Worm (Caenorhabditis elegans) whole organism, L4 larva: ENCODE results near the gene C10C6.7.

Experiments
- D1046.2 ChIP-seq: fragments of 200-800 bp; sonication (Bioruptor generic); IDR thresholded peaks from 2 replicates; pipeline ENCODE4 v1.3.6; 2022; ENCODE audit warnings: missing genetic modification characterization, missing compliant biosample characterization
- F26F4.8 ChIP-seq: fragments of 200-800 bp; sonication (Bioruptor generic); conservative IDR thresholded peaks from 2 replicates; pipeline ENCODE4 v1.3.6; 2022; ENCODE audit warnings: missing genetic modification characterization, missing compliant biosample characterization
- T20F7.1 ChIP-seq: fragments of 200-800 bp; sonication (Bioruptor generic); optimal IDR thresholded peaks from 2 replicates; lab custom pipeline; 2018; ENCODE audit warnings: mild to moderate bottlenecking, missing genetic modification characterization, missing compliant biosample characterization
- T26A8.4 ChIP-seq: fragments of 200-800 bp; sonication (Bioruptor generic); IDR thresholded peaks from 2 replicates; pipeline ENCODE4 v1.3.6; 2022; ENCODE audit warnings: missing genetic modification characterization, missing compliant biosample characterization
- Y105C5A.15 ChIP-seq: fragments of 200-800 bp; sonication (Bioruptor generic); IDR thresholded peaks from 2 replicates; pipeline ENCODE4 v1.3.6; 2022; ENCODE audit warnings: missing genetic modification characterization, missing compliant biosample characterization
- Y48G9A.11 ChIP-seq: fragments of 200-800 bp; sonication (Bioruptor generic); IDR thresholded peaks from 2 replicates; pipeline ENCODE4 v1.3.6; 2022; ENCODE audit warnings: missing genetic modification reagents, missing genetic modification characterization, missing compliant biosample characterization
- Y5F2A.4 ChIP-seq: fragments of 200-800 bp; sonication (Bioruptor generic); optimal IDR thresholded peaks from 2 replicates; lab custom pipeline; 2018; ENCODE audit warnings: mild to moderate bottlenecking, missing genetic modification characterization, missing compliant biosample characterization
- ZK337.2 ChIP-seq: fragments of 200-800 bp; sonication (Bioruptor generic); IDR thresholded peaks from 2 replicates; pipeline ENCODE4 v1.3.6; 2022; ENCODE audit warnings: missing genetic modification reagents, missing genetic modification characterization, missing compliant biosample characterization
- ZK546.5 ChIP-seq, 2 experiments: sonication (generic microtip); optimal IDR thresholded peaks; 2 replicates each; lab custom pipeline; 2017; ENCODE audit warnings: missing biosample characterization in 2 of 2, missing genetic modification characterization in 2 of 2
- aha-1 ChIP-seq: fragments of 150-350 bp; peaks from one replicate; lab custom pipeline; 2014; ENCODE audit warnings: missing biosample characterization, missing genetic modification characterization
- ama-1 ChIP-seq: fragments of 150-350 bp; optimal IDR thresholded peaks from 2 replicates; lab custom pipeline; 2014; ENCODE audit warnings: inconsistent platforms, mixed read lengths
- arid-1 ChIP-seq: fragments of 200-800 bp; sonication (Bioruptor generic); conservative IDR thresholded peaks from 2 replicates; pipeline ENCODE4 v1.3.6; 2022; ENCODE audit warnings: missing genetic modification reagents, missing genetic modification characterization, missing compliant biosample characterization
- ceh-28 ChIP-seq: fragments of 150-350 bp; optimal IDR thresholded peaks from 2 replicates; lab custom pipeline; 2014; ENCODE audit warnings: missing biosample characterization, missing genetic modification reagents, missing genetic modification characterization
- ceh-62 ChIP-seq: sonication (generic microtip); optimal IDR thresholded peaks from 2 replicates; lab custom pipeline; 2017; ENCODE audit warnings: missing biosample characterization, missing genetic modification characterization
- ctbp-1 ChIP-seq: fragments of 200-800 bp; sonication (Bioruptor generic); IDR thresholded peaks from 2 replicates; pipeline ENCODE4 v1.3.6; 2022; ENCODE audit warnings: missing genetic modification reagents, missing genetic modification characterization, missing compliant biosample characterization
- daf-12 ChIP-seq: fragments of 150-350 bp; optimal IDR thresholded peaks from 2 replicates; lab custom pipeline; 2014; ENCODE audit warnings: missing biosample characterization, missing genetic modification reagents, missing genetic modification characterization
- daf-16 ChIP-seq, 3 experiments: sonication (generic microtip); optimal IDR thresholded peaks; 2 replicates each; lab custom pipeline; 2016 to 2017; ENCODE audit warnings: missing genetic modification characterization in 3 of 3, missing genetic modification reagents in 3 of 3, mild to moderate bottlenecking in 2 of 3, missing compliant biosample characterization in 2 of 3, missing biosample characterization in 1 of 3, moderate library complexity in 1 of 3
- dmd-6 ChIP-seq: fragments of 200-800 bp; sonication (Bioruptor generic); IDR thresholded peaks from 2 replicates; pipeline ENCODE4 v1.3.6; 2022; ENCODE audit warnings: missing genetic modification reagents, missing genetic modification characterization, missing compliant biosample characterization
- dve-1 ChIP-seq: sonication (generic microtip); optimal IDR thresholded peaks from 2 replicates; lab custom pipeline; 2017; ENCODE audit warnings: antibody characterized with exemption, mild to moderate bottlenecking, missing genetic modification characterization, missing compliant biosample characterization; ENCODE audit not compliant: insufficient read depth
- fos-1 ChIP-seq: fragments of 150-350 bp; optimal IDR thresholded peaks from 2 replicates; lab custom pipeline; 2014; ENCODE audit warnings: missing biosample characterization, missing genetic modification characterization
- gei-8 ChIP-seq: fragments of 200-800 bp; sonication (Bioruptor generic); optimal IDR thresholded peaks from 2 replicates; lab custom pipeline; 2018; ENCODE audit warnings: mild to moderate bottlenecking, missing genetic modification characterization, missing compliant biosample characterization
- hif-1 ChIP-seq, 2 experiments: sonication (generic microtip); optimal IDR thresholded peaks; 2 replicates each; lab custom pipeline; 2016 to 2017; ENCODE audit warnings: missing compliant biosample characterization in 2 of 2, missing genetic modification characterization in 2 of 2, missing genetic modification reagents in 2 of 2, missing genotype in 2 of 2, mild to moderate bottlenecking in 1 of 2
- hlh-30 ChIP-seq: sonication (generic microtip); optimal IDR thresholded peaks from 2 replicates; lab custom pipeline; 2017; ENCODE audit warnings: antibody characterized with exemption, mild to moderate bottlenecking, missing genetic modification characterization, missing compliant biosample characterization; ENCODE audit not compliant: insufficient read depth
- hmg-1.1 ChIP-seq: fragments of 200-800 bp; sonication (Bioruptor generic); IDR thresholded peaks from 2 replicates; pipeline ENCODE4 v1.3.6; 2022; ENCODE audit warnings: missing genetic modification reagents, missing genetic modification characterization, missing compliant biosample characterization
- jun-1 ChIP-seq: fragments of 150-350 bp; optimal IDR thresholded peaks from 2 replicates; lab custom pipeline; 2014; ENCODE audit warnings: missing biosample characterization, missing genetic modification reagents, missing genetic modification characterization
- lim-7 ChIP-seq: fragments of 200-800 bp; sonication (Bioruptor generic); IDR thresholded peaks from 2 replicates; pipeline ENCODE4 v1.3.6; 2022; ENCODE audit warnings: missing genetic modification characterization, missing compliant biosample characterization
- lin-15B ChIP-seq: fragments of 150-350 bp; sonication (generic microtip); optimal IDR thresholded peaks from 3 replicates; lab custom pipeline; 2014; ENCODE audit warnings: missing biosample characterization, missing genetic modification characterization
- lsy-2 ChIP-seq, 2 experiments: fragments of 150-350 bp in 1 of 2; sonication (generic microtip) in 1 of 2; optimal IDR thresholded peaks; 2 replicates each; lab custom pipeline; 2014 to 2017; ENCODE audit warnings: missing biosample characterization in 2 of 2, missing genetic modification characterization in 2 of 2
- mdl-1 ChIP-seq, 2 experiments: fragments of 150-350 bp in 1 of 2; sonication (generic microtip) in 1 of 2; optimal IDR thresholded peaks; 2 replicates each; lab custom pipeline; 2014 to 2017; ENCODE audit warnings: missing biosample characterization in 2 of 2, missing genetic modification characterization in 2 of 2
- mep-1 ChIP-seq: fragments of 150-350 bp; sonication (generic microtip); optimal IDR thresholded peaks from 3 replicates; lab custom pipeline; 2014; ENCODE audit warnings: missing biosample characterization, missing genetic modification characterization
- mxl-2 ChIP-seq: fragments of 200-800 bp; sonication (Bioruptor generic); conservative IDR thresholded peaks from 2 replicates; pipeline ENCODE4 v1.3.6; 2022; ENCODE audit warnings: missing genetic modification reagents, missing genetic modification characterization, missing compliant biosample characterization
- mxl-3 ChIP-seq: fragments of 200-800 bp; sonication (Bioruptor generic); optimal IDR thresholded peaks from 2 replicates; lab custom pipeline; 2018; ENCODE audit warnings: mild to moderate bottlenecking, missing genetic modification characterization, missing compliant biosample characterization
- nhr-102 ChIP-seq: sonication (generic microtip); optimal IDR thresholded peaks from 2 replicates; lab custom pipeline; 2016; ENCODE audit warnings: mild to moderate bottlenecking, missing genetic modification characterization, moderate library complexity, missing compliant biosample characterization
- nhr-11 ChIP-seq: fragments of 150-350 bp; optimal IDR thresholded peaks from 2 replicates; lab custom pipeline; 2014; ENCODE audit warnings: missing biosample characterization, missing genetic modification characterization
- nhr-25 ChIP-seq: sonication (generic microtip); optimal IDR thresholded peaks from 2 replicates; lab custom pipeline; 2017; ENCODE audit warnings: missing genetic modification characterization, mild to moderate bottlenecking, missing compliant biosample characterization, antibody characterized with exemption, moderate library complexity, borderline replicate concordance; ENCODE audit not compliant: insufficient read depth
- nhr-28 ChIP-seq: fragments of 150-350 bp; optimal IDR thresholded peaks from 2 replicates; lab custom pipeline; 2014; ENCODE audit warnings: missing biosample characterization, missing genetic modification characterization
- nhr-42 ChIP-seq: fragments of 200-800 bp; sonication (Bioruptor generic); IDR thresholded peaks from 2 replicates; pipeline ENCODE4 v1.3.6; 2022; ENCODE audit warnings: missing genetic modification characterization, missing compliant biosample characterization
- nhr-48 ChIP-seq: sonication (generic microtip); optimal IDR thresholded peaks from 2 replicates; lab custom pipeline; 2016; ENCODE audit warnings: mild to moderate bottlenecking, missing genetic modification characterization, missing compliant biosample characterization
- nhr-76 ChIP-seq: fragments of 150-350 bp; optimal IDR thresholded peaks from 2 replicates; lab custom pipeline; 2014; ENCODE audit warnings: missing biosample characterization, missing genetic modification characterization
- spr-3 ChIP-seq: fragments of 200-800 bp; sonication (Bioruptor generic); optimal IDR thresholded peaks from 2 replicates; lab custom pipeline; 2018; ENCODE audit warnings: mild to moderate bottlenecking, missing genetic modification characterization, missing compliant biosample characterization
- tra-1 ChIP-seq: fragments of 200-800 bp; sonication (Bioruptor generic); IDR thresholded peaks from 2 replicates; pipeline ENCODE4 v1.3.6; 2022; ENCODE audit warnings: missing genetic modification reagents, missing genetic modification characterization, missing compliant biosample characterization
- unc-62 ChIP-seq, 3 experiments: fragments of 150-350 bp in 1 of 3; sonication (generic microtip); optimal IDR thresholded peaks in 2 of 3; peaks in 1 of 3; 1 replicate in 1 of 3; 2 replicates in 2 of 3; lab custom pipeline; 2014 to 2017; ENCODE audit warnings: missing biosample characterization in 3 of 3, missing genetic modification characterization in 3 of 3, missing genetic modification reagents in 3 of 3, missing genotype in 1 of 3
- zag-1 ChIP-seq: fragments of 150-350 bp; optimal IDR thresholded peaks from 2 replicates; lab custom pipeline; 2014; ENCODE audit warnings: missing biosample characterization, missing genetic modification characterization
- zfp-2 ChIP-seq: sonication (generic microtip); optimal IDR thresholded peaks from 2 replicates; lab custom pipeline; 2016; ENCODE audit warnings: mild to moderate bottlenecking, missing genetic modification characterization, missing compliant biosample characterization
- zip-2 ChIP-seq: fragments of 150-350 bp; optimal IDR thresholded peaks from 2 replicates; lab custom pipeline; 2014; ENCODE audit warnings: missing biosample characterization, missing genetic modification characterization

C10C6.7 gene

ce11 chrIV:11493899-11494298 lies 26.6 kb upstream of the C10C6.7 start:
- TF ChIP-seq D1046.2 (GFP tag; lab: Robert Waterston, UW) (no peak), ctbp-1 (GFP tag; lab: Robert Waterston, UW) (no peak), unc-62 (GFP tag; optimal IDR thresholded peaks at IDR 0.05 in 1 of 2; lab: Kevin White, UChicago) (peak in 1 of 2 experiments; percentile 37), unc-62 (tag; optimal IDR thresholded peaks at IDR 0.05; lab: Kevin White, UChicago) (no peak), nhr-28 (tag; lab: Kevin White, UChicago) (peak; percentile 15), nhr-25 (tag; lab: Kevin White, UChicago) (no peak), mxl-3 (GFP tag; lab: Kevin White, UChicago) (peak; percentile 0), jun-1 (tag; lab: Kevin White, UChicago) (no peak), zfp-2 (tag; lab: Kevin White, UChicago) (no peak), daf-12 (tag; lab: Kevin White, UChicago) (no peak)

ce11 chrIV:11492345-11492744 lies 25.0 kb upstream of the C10C6.7 start:
- TF ChIP-seq T26A8.4 (GFP tag; lab: Robert Waterston, UW) (no peak), Y105C5A.15 (no peak), nhr-28 (tag; lab: Kevin White, UChicago) (peak; percentile 48), aha-1 (tag; lab: Kevin White, UChicago) (peak; percentile 83), hlh-30 (tag; lab: Kevin White, UChicago) (peak; percentile 47), dmd-6 (GFP tag; lab: Robert Waterston, UW) (peak; percentile 28; the same call in 1 of the 2 replicates), tra-1 (GFP tag; lab: Robert Waterston, UW) (no peak), ama-1 (lab: Kevin White, UChicago) (no peak), ZK546.5 (tag; optimal IDR thresholded peaks at IDR 0.05; lab: Kevin White, UChicago) (no peak), gei-8 (no peak)
- TF ChIP-seq, all 104 proteins: peak for 4

DNA sequence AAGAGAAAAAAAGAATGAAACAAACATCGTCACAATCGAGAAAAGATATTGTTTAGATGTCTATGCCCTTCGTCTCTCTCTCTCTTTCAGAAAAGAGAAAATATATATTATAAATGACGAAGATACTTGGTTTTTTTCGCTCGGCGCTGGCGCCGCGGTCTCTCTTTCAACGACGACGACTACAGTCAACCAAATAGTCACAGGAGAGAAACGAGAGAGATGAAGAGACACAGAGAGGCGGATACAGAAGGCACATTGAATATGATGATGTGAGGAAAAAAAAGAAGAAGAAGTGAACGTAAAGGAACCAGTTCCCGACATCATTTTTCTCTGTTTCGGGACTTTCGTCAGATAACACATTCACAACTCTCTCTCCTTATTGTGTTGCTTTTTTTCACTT lies 24.1 kb upstream of the C10C6.7 start:
- TF ChIP-seq ZK337.2 (GFP tag; lab: Robert Waterston, UW) (no peak), nhr-28 (tag; lab: Kevin White, UChicago) (peak; percentile 92), lsy-2 (tag; optimal IDR thresholded peaks at IDR 0.05; lab: Kevin White, UChicago) (peak in 1 of 2 experiments; percentile 46), hlh-30 (tag; lab: Kevin White, UChicago) (peak; percentile 45), Y48G9A.11 (GFP tag; lab: Robert Waterston, UW) (no peak), F26F4.8 (GFP tag; lab: Robert Waterston, UW) (no peak), nhr-48 (tag; lab: Kevin White, UChicago) (peak; percentile 72), mep-1 (tag; lab: Kevin White, UChicago) (peak; percentile 12), spr-3 (GFP tag; lab: Kevin White, UChicago) (no peak), daf-16 (GFP tag; optimal IDR thresholded peaks at IDR 0.05; lab: Kevin White, UChicago) (no peak), daf-16 (tag; optimal IDR thresholded peaks at IDR 0.05; lab: Kevin White, UChicago) (no peak), mdl-1 (tag; optimal IDR thresholded peaks at IDR 0.05; lab: Kevin White, UChicago) (peak in 1 of 2 experiments; percentile 52), zip-2 (no peak), mxl-2 (GFP tag; lab: Robert Waterston, UW) (no peak), hif-1 (tag; optimal IDR thresholded peaks at IDR 0.05; lab: Kevin White, UChicago) (no peak), nhr-42 (GFP tag; lab: Robert Waterston, UW) (no peak), arid-1 (no peak), zag-1 (no peak), D1046.2 (GFP tag; lab: Robert Waterston, UW) (no peak), T20F7.1 (GFP tag; lab: Kevin White, UChicago) (no peak), ceh-62 (tag; lab: Kevin White, UChicago) (no peak), dmd-6 (GFP tag; lab: Robert Waterston, UW) (peak; percentile 49), lim-7 (GFP tag; lab: Robert Waterston, UW) (no peak), ceh-28 (no peak), dve-1 (peak; percentile 65), nhr-76 (tag; lab: Kevin White, UChicago) (peak; percentile 19), lin-15B (tag; lab: Kevin White, UChicago) (no peak), nhr-102 (no peak), nhr-25 (tag; lab: Kevin White, UChicago) (peak; percentile 21), mxl-3 (GFP tag; lab: Kevin White, UChicago) (no peak), tra-1 (GFP tag; lab: Robert Waterston, UW) (no peak), hmg-1.1 (GFP tag; lab: Robert Waterston, UW) (0 out of 2 replicates have a peak, but pooled peaks have one; percentile 25), nhr-11 (no peak), Y5F2A.4 (no peak), fos-1 (tag; lab: Kevin White, UChicago) (no peak)
